Fruit fly (Drosophila melanogaster): ENCODE results near the gene promL.

The promL gene

dm6 chr3L:3122688-3123316, 4.7 kb downstream of the promL start (continued):
- no peak for TF ChIP-seq CG12219 (GFP tag; optimal IDR thresholded peaks at IDR 0.05)
- no peak for TF ChIP-seq CG12942 (GFP tag; optimal IDR thresholded peaks at IDR 0.05)
- no peak for TF ChIP-seq Aef1 (GFP tag; IDR thresholded peaks at IDR 0.05)
- TF ChIP-seq wek (GFP tag; optimal IDR thresholded peaks at IDR 0.05) = no peak
- TF ChIP-seq tna (GFP tag; IDR thresholded peaks at IDR 0.05; ENCODE audit: partially characterized antibody) = no peak
- TF ChIP-seq cg (GFP tag; optimal IDR thresholded peaks at IDR 0.05) = no peak
- no peak for TF ChIP-seq Hey (tag; optimal IDR thresholded peaks at IDR 0.05)
- no peak for TF ChIP-seq Antp (GFP tag; optimal IDR thresholded peaks at IDR 0.05)
- TF ChIP-seq ATbp (GFP tag; optimal IDR thresholded peaks at IDR 0.05) = no peak
- no peak for TF ChIP-seq kah (GFP tag; optimal IDR thresholded peaks at IDR 0.05)
- no peak for TF ChIP-seq H15 (GFP tag; IDR thresholded peaks at IDR 0.05)
- TF ChIP-seq run (tag; optimal IDR thresholded peaks at IDR 0.05) = no peak
- TF ChIP-seq Eip74EF (GFP tag; optimal IDR thresholded peaks at IDR 0.05) = no peak
- TF ChIP-seq CG6175 (GFP tag; IDR thresholded peaks at IDR 0.05) = no peak
- TF ChIP-seq vvl (GFP tag; IDR thresholded peaks at IDR 0.05) = no peak
- TF ChIP-seq CG8089 (GFP tag; optimal IDR thresholded peaks at IDR 0.05) = no peak
- TF ChIP-seq CG7271 (tag; optimal IDR thresholded peaks at IDR 0.05) = no peak
- no peak for TF ChIP-seq Scr (GFP tag; IDR thresholded peaks at IDR 0.05; ENCODE audit: partially characterized antibody)
- no peak for TF ChIP-seq toy (GFP tag; IDR thresholded peaks at IDR 0.05)
- no peak for TF ChIP-seq grn (GFP tag; optimal IDR thresholded peaks at IDR 0.05)
- TF ChIP-seq HLH4C (GFP tag; IDR thresholded peaks at IDR 0.05; ENCODE audit: partially characterized antibody) = no peak
- no peak for TF ChIP-seq fu2 (GFP tag; optimal IDR thresholded peaks at IDR 0.05)
- TF ChIP-seq ac (GFP tag; optimal IDR thresholded peaks at IDR 0.05) = no peak
- no peak for TF ChIP-seq CG2120 (GFP tag; optimal IDR thresholded peaks at IDR 0.05)
- TF ChIP-seq ara (GFP tag; IDR thresholded peaks at IDR 0.05) = 0 out of 2 replicates have a peak, but pooled peaks have one; percentile 8
- no peak for TF ChIP-seq CG30403 (GFP tag; optimal IDR thresholded peaks at IDR 0.05)
- no peak for TF ChIP-seq Meics (GFP tag; optimal IDR thresholded peaks at IDR 0.05)
- no peak; the same call in 1 of the 2 replicates for TF ChIP-seq Adf1 (GFP tag; IDR thresholded peaks at IDR 0.05)
- no peak for TF ChIP-seq sob (GFP tag; IDR thresholded peaks at IDR 0.05)
- no peak for TF ChIP-seq CG12299 (tag; optimal IDR thresholded peaks at IDR 0.05)
- no peak for TF ChIP-seq CG11247 (GFP tag; IDR thresholded peaks at IDR 0.05)
- TF ChIP-seq sim (GFP tag; IDR thresholded peaks at IDR 0.05) = no peak
- 0 out of 2 replicates have a peak, but pooled peaks have one; percentile 3 for TF ChIP-seq slbo (GFP tag; IDR thresholded peaks at IDR 0.05)
- no peak for TF ChIP-seq br (optimal IDR thresholded peaks at IDR 0.05)
- TF ChIP-seq CG33557 (GFP tag; optimal IDR thresholded peaks at IDR 0.05) = no peak
- TF ChIP-seq Dek (tag; optimal IDR thresholded peaks at IDR 0.05) = no peak
- peak; percentile 11 for TF ChIP-seq MTF-1 (GFP tag; optimal IDR thresholded peaks at IDR 0.05; ENCODE audit: borderline replicate concordance)
- TF ChIP-seq sisA (GFP tag; IDR thresholded peaks at IDR 0.05) = 0 out of 2 replicates have a peak, but pooled peaks have one; percentile 4
- TF ChIP-seq NfI (GFP tag; optimal IDR thresholded peaks at IDR 0.05) = no peak
- TF ChIP-seq Tbp (GFP tag; optimal IDR thresholded peaks at IDR 0.05) = no peak
- TF ChIP-seq phol (tag; optimal IDR thresholded peaks at IDR 0.05) = no peak
- no peak for TF ChIP-seq CG16813 (GFP tag; IDR thresholded peaks at IDR 0.05; ENCODE audit: partially characterized antibody)
- TF ChIP-seq CG17328 (GFP tag; IDR thresholded peaks at IDR 0.05) = no peak
- no peak for TF ChIP-seq Hand (GFP tag; optimal IDR thresholded peaks at IDR 0.05)
- TF ChIP-seq tup (GFP tag; optimal IDR thresholded peaks at IDR 0.05) = no peak
- TF ChIP-seq CG6765 (GFP tag; optimal IDR thresholded peaks at IDR 0.05) = no peak
- no peak for TF ChIP-seq nmo (GFP tag; optimal IDR thresholded peaks at IDR 0.05)
- TF ChIP-seq CG42726 (GFP tag; IDR thresholded peaks at IDR 0.05; ENCODE audit: partially characterized antibody) = no peak
- no peak for TF ChIP-seq B-H2 (GFP tag; optimal IDR thresholded peaks at IDR 0.05)
- no peak for TF ChIP-seq CG13624 (GFP tag; optimal IDR thresholded peaks at IDR 0.05)
